Worm (Caenorhabditis elegans) whole organism, L3 larva: ENCODE results near the gene scav-4.

ENCODE experiments used
- aly-2 ChIP-seq: fragments of 150-350 bp; optimal IDR thresholded peaks from 2 replicates; lab custom pipeline; 2014; ENCODE audit warnings: missing biosample characterization, missing genetic modification characterization
- elt-1 ChIP-seq: fragments of 150-350 bp; optimal IDR thresholded peaks from 2 replicates; lab custom pipeline; 2014; ENCODE audit warnings: missing biosample characterization, missing genetic modification characterization
- elt-3 ChIP-seq, 3 experiments: fragments of 150-350 bp in 1 of 3; sonication (generic microtip) in 2 of 3; optimal IDR thresholded peaks; 2 replicates in 2 of 3; 4 replicates in 1 of 3; lab custom pipeline; 2014 to 2017; ENCODE audit warnings: missing biosample characterization in 3 of 3, missing genetic modification characterization in 3 of 3
- fos-1 ChIP-seq: fragments of 150-350 bp; optimal IDR thresholded peaks from 2 replicates; lab custom pipeline; 2014; ENCODE audit warnings: missing biosample characterization, missing genetic modification characterization
- hmg-11 ChIP-seq: sonication (generic microtip); optimal IDR thresholded peaks from 2 replicates; lab custom pipeline; 2016; ENCODE audit warnings: missing genetic modification characterization, missing compliant biosample characterization
- lin-39 ChIP-seq: fragments of 150-350 bp; optimal IDR thresholded peaks from 2 replicates; lab custom pipeline; 2018; ENCODE audit warnings: missing biosample characterization, missing genetic modification reagents, missing genetic modification characterization
- nhr-12 ChIP-seq: fragments of 150-350 bp; optimal IDR thresholded peaks from 2 replicates; lab custom pipeline; 2014; ENCODE audit warnings: missing biosample characterization, missing genetic modification characterization
- nhr-237 ChIP-seq: fragments of 150-350 bp; optimal IDR thresholded peaks from 2 replicates; lab custom pipeline; 2014; ENCODE audit warnings: missing biosample characterization, missing genetic modification characterization
- nhr-77 ChIP-seq: fragments of 150-350 bp; optimal IDR thresholded peaks from 2 replicates; lab custom pipeline; 2014; ENCODE audit warnings: missing biosample characterization, missing genetic modification characterization
- unc-62 ChIP-seq: fragments of 150-350 bp; sonication (generic microtip); optimal IDR thresholded peaks from 4 replicates; lab custom pipeline; 2014; ENCODE audit warnings: missing biosample characterization, missing genetic modification reagents, missing genetic modification characterization

DNA sequence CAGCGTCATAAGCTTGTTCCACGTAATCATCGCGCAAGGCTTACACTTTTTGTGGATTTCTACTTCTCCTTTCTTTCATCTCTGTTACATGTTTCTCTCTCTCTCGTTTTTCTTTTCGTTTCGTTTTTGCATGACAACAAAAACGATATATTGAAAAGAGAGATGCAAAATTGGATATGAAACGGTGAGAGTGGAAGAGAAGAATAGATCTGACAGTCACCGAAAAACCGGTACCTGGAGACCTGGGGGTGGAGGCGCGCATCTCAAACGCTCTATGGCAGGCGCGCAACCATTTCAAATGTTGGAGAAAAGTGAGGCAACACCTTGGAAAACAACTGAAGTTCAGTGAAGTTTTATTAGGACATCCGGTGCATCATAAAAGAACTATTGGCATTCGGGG, 28.1 kb downstream of the scav-4 start:
- TF ChIP-seq nhr-77 (tag; lab: Kevin White, UChicago) (no peak), nhr-12 (tag; lab: Kevin White, UChicago) (no peak), nhr-237 (tag; lab: Kevin White, UChicago) (no peak), unc-62 (GFP tag; lab: Kevin White, UChicago) (no peak), hmg-11 (tag; lab: Kevin White, UChicago) (no peak), elt-1 (tag; lab: Kevin White, UChicago) (no peak), aly-2 (no peak), fos-1 (no peak), lin-39 (tag; lab: Kevin White, UChicago) (no peak), elt-3 (tag; optimal IDR thresholded peaks at IDR 0.05; lab: Kevin White, UChicago) (no peak)
